Fruit fly (Drosophila melanogaster): Measurements from ENCODE around the gene Irp-1A.
A peak's percentile ranks its signal among the peaks of the same experiment; 100 is the strongest.

The Irp-1A gene

DNA sequence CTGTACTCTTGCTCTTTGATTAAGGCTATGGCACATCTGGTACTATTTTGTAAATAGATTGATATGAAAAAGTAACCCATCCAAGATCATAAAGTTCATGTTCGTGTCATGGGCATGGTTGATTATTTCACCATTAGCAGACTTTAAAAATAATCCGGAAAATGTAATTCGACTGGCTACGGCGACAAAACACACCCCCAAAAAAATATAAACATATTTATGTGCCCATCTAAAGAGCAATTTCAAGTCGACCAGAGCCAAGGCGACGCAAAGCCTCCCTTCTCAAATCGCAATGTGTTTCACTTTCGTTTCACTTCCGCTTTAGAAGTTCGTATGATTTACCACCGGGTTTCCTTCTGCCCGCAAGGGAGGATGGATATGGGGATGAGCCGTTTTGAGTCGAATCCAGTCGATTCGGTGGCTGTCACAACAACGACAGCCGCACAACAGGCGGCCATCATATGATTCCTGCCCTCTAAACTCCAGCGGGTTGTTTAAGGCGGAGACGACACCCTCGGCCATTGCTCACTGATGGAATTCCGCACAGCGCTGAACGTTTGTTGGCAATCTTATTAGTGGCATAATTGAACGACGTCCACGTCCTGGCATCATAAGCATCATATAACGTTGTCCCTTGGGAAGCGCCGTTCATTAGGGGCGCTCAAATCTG is 5.3 kb downstream of the Irp-1A start (continued):
- TF ChIP-seq nerfin-1 (tag; optimal IDR thresholded peaks at IDR 0.05): peak; percentile 98
- TF ChIP-seq CG6254 (GFP tag; optimal IDR thresholded peaks at IDR 0.05): no peak

DNA sequence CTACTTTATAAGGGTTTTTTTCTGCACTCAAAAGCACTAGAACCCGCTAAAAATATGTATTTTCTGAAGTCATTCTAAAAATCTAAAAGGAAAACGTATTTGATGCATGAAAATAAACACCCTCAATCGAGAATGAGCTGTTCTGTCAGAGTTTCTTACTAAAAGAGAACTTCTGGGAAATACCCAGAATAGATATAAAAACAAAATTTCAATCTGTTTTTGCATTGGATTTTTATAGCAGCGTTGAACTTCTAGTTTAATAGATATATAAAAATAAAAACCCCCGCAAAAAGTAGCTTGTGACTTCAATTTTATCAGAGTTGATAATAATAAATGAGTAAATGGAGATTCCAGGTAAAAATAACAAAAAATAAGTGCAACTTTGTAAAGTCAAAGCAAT is 6.0 kb downstream of the Irp-1A start:
- TF ChIP-seq sens (GFP tag) (peak; percentile 57), CG6813 (GFP tag; optimal IDR thresholded peaks at IDR 0.05) (no peak)

DNA sequence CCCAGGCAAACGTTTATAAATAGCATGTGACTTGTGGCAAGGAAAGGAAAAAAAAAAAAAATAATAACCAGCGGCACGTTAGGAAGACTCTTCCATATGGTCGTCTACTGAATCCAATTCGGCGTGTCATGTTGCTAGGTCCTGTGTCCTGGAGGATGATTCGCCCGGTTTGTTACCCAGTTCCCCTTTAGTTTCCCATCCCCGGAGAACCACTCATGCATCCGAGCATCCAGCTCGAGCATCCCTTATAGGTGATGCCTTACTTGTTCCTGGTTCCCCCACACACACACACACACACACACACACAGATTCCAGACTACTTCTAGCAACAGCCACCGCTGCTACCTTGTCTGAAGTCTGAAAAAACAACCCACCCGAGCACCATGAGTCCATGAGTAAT is 6.5 kb downstream of the Irp-1A start:
- no peak for TF ChIP-seq tll (GFP tag; optimal IDR thresholded peaks at IDR 0.05)
- TF ChIP-seq nerfin-1 (tag; optimal IDR thresholded peaks at IDR 0.05): peak; percentile 31
- TF ChIP-seq Hr39 (optimal IDR thresholded peaks at IDR 0.05): no peak
- peak; percentile 23 for TF ChIP-seq kni (GFP tag; optimal IDR thresholded peaks at IDR 0.05)
- TF ChIP-seq pros (GFP tag; optimal IDR thresholded peaks at IDR 0.05): peak; percentile 94
- no peak for TF ChIP-seq wek (GFP tag; optimal IDR thresholded peaks at IDR 0.05)
- TF ChIP-seq exex (tag; optimal IDR thresholded peaks at IDR 0.05): no peak
- no peak for TF ChIP-seq CG10267 (tag; optimal IDR thresholded peaks at IDR 0.05)
- TF ChIP-seq twi (tag; optimal IDR thresholded peaks at IDR 0.05): peak; percentile 9
- TF ChIP-seq pho (GFP tag; optimal IDR thresholded peaks at IDR 0.05): no peak
- TF ChIP-seq Elba2 (GFP tag; optimal IDR thresholded peaks at IDR 0.05): no peak
- no peak for TF ChIP-seq CG14965 (GFP tag; optimal IDR thresholded peaks at IDR 0.05; ENCODE audit: borderline replicate concordance)
- TF ChIP-seq Sox100B (GFP tag; optimal IDR thresholded peaks at IDR 0.05): no peak
- TF ChIP-seq seq (GFP tag; IDR thresholded peaks at IDR 0.05): 0 out of 2 replicates have a peak, but pooled peaks have one; percentile 7
- TF ChIP-seq MBD-R2 (GFP tag; IDR thresholded peaks at IDR 0.05): no peak
- TF ChIP-seq CG10209 (GFP tag; optimal IDR thresholded peaks at IDR 0.05): no peak
- no peak for TF ChIP-seq otp (GFP tag; IDR thresholded peaks at IDR 0.05)

DNA sequence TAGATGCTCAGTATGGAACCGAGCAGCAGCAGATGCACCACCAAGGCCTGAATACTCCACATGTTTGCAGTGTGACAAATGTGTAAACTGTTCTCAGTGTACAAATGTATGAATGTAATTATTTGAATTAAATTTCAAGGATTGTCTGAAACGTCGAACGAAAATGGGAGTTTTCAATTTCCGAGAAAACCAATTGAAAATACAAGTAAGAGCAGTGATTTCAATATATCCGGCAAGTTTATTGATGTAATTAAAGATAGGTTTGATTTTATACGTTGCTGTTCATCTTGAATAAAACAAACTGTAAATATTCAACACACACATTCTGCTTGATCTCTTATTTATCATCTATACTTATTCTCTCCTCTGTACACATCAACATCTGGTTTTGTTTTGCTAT is 13.7 kb downstream of the Irp-1A start, which contains the start of gene CG4907:
Gene CG4907 (minus strand): TSS at position 101 of the 400 bp plus-strand sequence.
- TF ChIP-seq ems (GFP tag; optimal IDR thresholded peaks at IDR 0.05): no peak
- no peak for TF ChIP-seq NC2β (GFP tag; optimal IDR thresholded peaks at IDR 0.05)
- no peak for TF ChIP-seq CG10209 (GFP tag; optimal IDR thresholded peaks at IDR 0.05)
- TF ChIP-seq bbx (GFP tag; IDR thresholded peaks at IDR 0.05; ENCODE audit: partially characterized antibody): no peak
- TF ChIP-seq CG2889 (GFP tag; IDR thresholded peaks at IDR 0.05): no peak
- no peak for TF ChIP-seq HLH54F (GFP tag; optimal IDR thresholded peaks at IDR 0.05)
- TF ChIP-seq Dip2 (GFP tag; IDR thresholded peaks at IDR 0.05): no peak
- TF ChIP-seq CG8089 (GFP tag; optimal IDR thresholded peaks at IDR 0.05): no peak
- TF ChIP-seq Chrac-16 (GFP tag; optimal IDR thresholded peaks at IDR 0.05): no peak
- no peak for TF ChIP-seq Atf6 (GFP tag; IDR thresholded peaks at IDR 0.05)
- no peak for TF ChIP-seq Fer2 (tag; optimal IDR thresholded peaks at IDR 0.05)

DNA sequence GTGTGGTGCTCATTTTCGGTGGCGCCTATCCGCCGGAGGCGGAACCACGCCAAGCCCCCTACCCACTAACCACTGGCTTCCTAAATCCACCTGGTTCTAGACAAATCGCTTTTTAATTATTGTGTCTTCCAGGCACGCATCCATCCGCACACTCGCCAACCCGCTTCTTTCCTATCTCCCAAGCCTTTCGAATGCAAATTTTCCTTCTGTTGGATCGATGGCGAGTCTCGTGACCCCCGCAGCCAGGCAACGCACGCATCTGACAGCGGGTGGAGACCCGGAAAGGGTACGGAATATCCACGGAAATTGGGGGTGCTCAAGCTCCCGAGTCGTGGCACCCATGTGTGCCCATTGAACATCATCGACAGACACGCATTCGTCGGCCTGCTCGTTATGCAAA is 17.2 kb downstream of the Irp-1A start, which contains the start of gene CG13842:
Gene CG13842 (minus strand): TSS at position 101 of the 400 bp plus-strand sequence.
- TF ChIP-seq vvl (GFP tag; IDR thresholded peaks at IDR 0.05): 0 out of 2 replicates have a peak, but pooled peaks have one; percentile 10
- TF ChIP-seq Nf-YB (GFP tag; optimal IDR thresholded peaks at IDR 0.05): no peak
- TF ChIP-seq Dref (GFP tag; IDR thresholded peaks at IDR 0.05): 0 out of 2 replicates have a peak, but pooled peaks have one; percentile 9
